Worm (Caenorhabditis elegans) whole organism, mixed stage, embryonic: ENCODE results near the gene lgc-33.

ENCODE experiments used
- M03D4.4 ChIP-seq: sonication (generic microtip); optimal IDR thresholded peaks from 2 replicates; lab custom pipeline; 2017; ENCODE audit warnings: mild to moderate bottlenecking, missing genetic modification characterization, missing compliant biosample characterization
- bed-3 ChIP-seq: fragments of 200-800 bp; sonication (Bioruptor generic); optimal IDR thresholded peaks from 3 replicates; lab custom pipeline; 2018; ENCODE audit warnings: mild to moderate bottlenecking, missing genetic modification characterization, moderate library complexity, missing compliant biosample characterization
- ceh-43 ChIP-seq: fragments of 200-800 bp; sonication (Bioruptor generic); optimal IDR thresholded peaks from 2 replicates; lab custom pipeline; 2018; ENCODE audit warnings: mild to moderate bottlenecking, missing genetic modification characterization, moderate library complexity, missing compliant biosample characterization
- ceh-83 ChIP-seq: fragments of 200-800 bp; sonication (Bioruptor generic); optimal IDR thresholded peaks from 2 replicates; lab custom pipeline; 2018; ENCODE audit warnings: mild to moderate bottlenecking, missing genetic modification characterization, missing compliant biosample characterization
- ces-1 ChIP-seq: fragments of 150-350 bp; optimal IDR thresholded peaks from 2 replicates; lab custom pipeline; 2014; ENCODE audit warnings: missing biosample characterization, missing genetic modification reagents, missing genetic modification characterization
- cnd-1 ChIP-seq: fragments of 200-800 bp; sonication (Bioruptor generic); optimal IDR thresholded peaks from 2 replicates; lab custom pipeline; 2018; ENCODE audit warnings: mild to moderate bottlenecking, missing genetic modification characterization, missing compliant biosample characterization
- drap-1 ChIP-seq: fragments of 200-800 bp; sonication (Bioruptor generic); optimal IDR thresholded peaks from 3 replicates; lab custom pipeline; 2018; ENCODE audit warnings: mild to moderate bottlenecking, missing genetic modification characterization, missing compliant biosample characterization
- elt-1 ChIP-seq: sonication (generic microtip); optimal IDR thresholded peaks from 2 replicates; lab custom pipeline; 2017; ENCODE audit warnings: missing genetic modification characterization, mild to moderate bottlenecking, missing compliant biosample characterization, antibody characterized with exemption, moderate library complexity, borderline replicate concordance; ENCODE audit not compliant: insufficient read depth
- elt-3 ChIP-seq: fragments of 150-350 bp; optimal IDR thresholded peaks from 2 replicates; lab custom pipeline; 2014; ENCODE audit warnings: missing biosample characterization, missing genetic modification characterization
- flh-1 ChIP-seq: fragments of 200-800 bp; sonication (Bioruptor generic); optimal IDR thresholded peaks from 2 replicates; lab custom pipeline; 2018; ENCODE audit warnings: mild to moderate bottlenecking, missing genetic modification characterization, moderate library complexity, missing compliant biosample characterization
- ham-2 ChIP-seq: fragments of 200-800 bp; sonication (Bioruptor generic); optimal IDR thresholded peaks from 2 replicates; lab custom pipeline; 2018; ENCODE audit warnings: mild to moderate bottlenecking, missing genetic modification characterization, missing compliant biosample characterization
- hlh-1 ChIP-seq: fragments of 150-350 bp; optimal IDR thresholded peaks from 2 replicates; lab custom pipeline; 2014; ENCODE audit warnings: missing biosample characterization, missing genetic modification reagents, missing genetic modification characterization
- lin-13 ChIP-seq: fragments of 150-350 bp; optimal IDR thresholded peaks from 2 replicates; lab custom pipeline; 2014; ENCODE audit warnings: missing biosample characterization, missing genetic modification characterization
- lin-32 ChIP-seq: fragments of 200-800 bp; sonication (Bioruptor generic); optimal IDR thresholded peaks from 2 replicates; lab custom pipeline; 2018; ENCODE audit warnings: mild to moderate bottlenecking, missing genetic modification characterization, missing compliant biosample characterization
- lsy-2 ChIP-seq: fragments of 150-350 bp; optimal IDR thresholded peaks from 2 replicates; lab custom pipeline; 2014; ENCODE audit warnings: missing biosample characterization, missing genetic modification characterization
- mab-5 ChIP-seq: fragments of 150-350 bp; optimal IDR thresholded peaks from 2 replicates; lab custom pipeline; 2014; ENCODE audit warnings: missing biosample characterization, missing genetic modification characterization
- mep-1 ChIP-seq: fragments of 150-350 bp; optimal IDR thresholded peaks from 2 replicates; lab custom pipeline; 2017; ENCODE audit warnings: missing biosample characterization, missing genetic modification reagents, missing genetic modification characterization, inconsistent platforms
- mls-2 ChIP-seq: sonication (generic microtip); optimal IDR thresholded peaks from 2 replicates; lab custom pipeline; 2016; ENCODE audit warnings: mild to moderate bottlenecking, missing genetic modification characterization, moderate library complexity, missing compliant biosample characterization
- nhr-12 ChIP-seq: fragments of 150-350 bp; optimal IDR thresholded peaks from 2 replicates; lab custom pipeline; 2014; ENCODE audit warnings: missing biosample characterization, missing genetic modification characterization
- nhr-237 ChIP-seq: fragments of 150-350 bp; optimal IDR thresholded peaks from 2 replicates; lab custom pipeline; 2014; ENCODE audit warnings: missing biosample characterization, missing genetic modification characterization
- nhr-28 ChIP-seq: fragments of 150-350 bp; optimal IDR thresholded peaks from 2 replicates; lab custom pipeline; 2014; ENCODE audit warnings: missing biosample characterization, missing genetic modification characterization
- nhr-76 ChIP-seq: sonication (generic microtip); optimal IDR thresholded peaks from 2 replicates; lab custom pipeline; 2017; ENCODE audit warnings: missing biosample characterization, missing genetic modification characterization
- pha-4 ChIP-seq: fragments of 150-350 bp; optimal IDR thresholded peaks from 2 replicates; lab custom pipeline; 2018; ENCODE audit warnings: missing biosample characterization, missing genetic modification reagents, missing genetic modification characterization
- sem-2 ChIP-seq: fragments of 200-800 bp; sonication (Bioruptor generic); optimal IDR thresholded peaks from 2 replicates; lab custom pipeline; 2018; ENCODE audit warnings: mild to moderate bottlenecking, missing genetic modification characterization, missing compliant biosample characterization
- snpc-4 ChIP-seq: fragments of 150-350 bp; optimal IDR thresholded peaks from 2 replicates; lab custom pipeline; 2014; ENCODE audit warnings: missing biosample characterization, missing genetic modification characterization
- tbx-8 ChIP-seq: fragments of 200-800 bp; sonication (Bioruptor generic); optimal IDR thresholded peaks from 2 replicates; lab custom pipeline; 2018; ENCODE audit warnings: mild to moderate bottlenecking, missing genetic modification characterization, moderate library complexity, missing compliant biosample characterization
- unc-120 ChIP-seq: sonication (generic microtip); optimal IDR thresholded peaks from 2 replicates; lab custom pipeline; 2017; ENCODE audit warnings: missing genetic modification characterization, missing compliant biosample characterization; ENCODE audit not compliant: poor library complexity, severe bottlenecking
- unc-39 ChIP-seq: fragments of 150-350 bp; optimal IDR thresholded peaks from 2 replicates; lab custom pipeline; 2014; ENCODE audit warnings: missing biosample characterization, missing genetic modification characterization
- unc-62 ChIP-seq: fragments of 150-350 bp; optimal IDR thresholded peaks from 2 replicates; lab custom pipeline; 2014; ENCODE audit warnings: missing biosample characterization, missing genetic modification reagents, missing genetic modification characterization
- zip-8 ChIP-seq: fragments of 150-350 bp; optimal IDR thresholded peaks from 2 replicates; lab custom pipeline; 2014; ENCODE audit warnings: missing biosample characterization, missing genetic modification characterization
- ztf-11 ChIP-seq: fragments of 150-350 bp; optimal IDR thresholded peaks from 2 replicates; lab custom pipeline; 2014; ENCODE audit warnings: missing biosample characterization, missing genetic modification characterization

The lgc-33 gene

ce11 chrIV:801162-801561 lies 44.1 kb upstream of the lgc-33 start:
- TF ChIP-seq bed-3 (no peak), ceh-43 (GFP tag; lab: Kevin White, UChicago) (no peak), ceh-83 (no peak), ztf-11 (tag; lab: Kevin White, UChicago) (no peak), lin-32 (GFP tag; lab: Kevin White, UChicago) (no peak), flh-1 (no peak), nhr-76 (no peak), M03D4.4 (tag; lab: Kevin White, UChicago) (no peak), zip-8 (tag; lab: Kevin White, UChicago) (no peak), drap-1 (GFP tag; lab: Kevin White, UChicago) (no peak), snpc-4 (tag; lab: Kevin White, UChicago) (no peak), nhr-28 (tag; lab: Kevin White, UChicago) (no peak), nhr-12 (tag; lab: Kevin White, UChicago) (no peak), pha-4 (tag; lab: Kevin White, UChicago) (no peak), mls-2 (tag; lab: Kevin White, UChicago) (no peak), tbx-8 (GFP tag; lab: Kevin White, UChicago) (no peak)
- TF ChIP-seq, all 35 proteins: peak for 0

- no peak for TF ChIP-seq nhr-12 (tag; lab: Kevin White, UChicago)
- no peak for TF ChIP-seq zip-8 (tag; lab: Kevin White, UChicago)
- TF ChIP-seq cnd-1 (tag; lab: Kevin White, UChicago), result no peak
- TF ChIP-seq ceh-83, result no peak
- no peak for TF ChIP-seq nhr-237
- no peak for TF ChIP-seq unc-120 (tag; lab: Kevin White, UChicago)
- TF ChIP-seq tbx-8 (GFP tag; lab: Kevin White, UChicago), result no peak
Observed at ce11 chrIV:804802-805201, 40.5 kb upstream of the lgc-33 start, which contains the start of gene Y55F3BL.4. TSS of gene Y55F3BL.4 (plus strand) at chrIV:805102.

ce11 chrIV:805693-806092 lies 39.6 kb upstream of the lgc-33 start:
- TF ChIP-seq unc-62, result no peak
- TF ChIP-seq unc-39 (tag; lab: Kevin White, UChicago), result no peak
- TF ChIP-seq ces-1 (GFP tag; lab: Kevin White, UChicago), result no peak
- TF ChIP-seq hlh-1 (tag; lab: Kevin White, UChicago), result no peak
- TF ChIP-seq lin-13 (tag; lab: Kevin White, UChicago), result no peak
- TF ChIP-seq snpc-4 (tag; lab: Kevin White, UChicago), result no peak
- TF ChIP-seq mls-2 (tag; lab: Kevin White, UChicago), result no peak
- no peak for TF ChIP-seq mep-1
- no peak for TF ChIP-seq drap-1 (GFP tag; lab: Kevin White, UChicago)
- no peak for TF ChIP-seq elt-3
- no peak for TF ChIP-seq lsy-2 (tag; lab: Kevin White, UChicago)
- TF ChIP-seq unc-120 (tag; lab: Kevin White, UChicago), result no peak

ce11 chrIV:807027-807516 lies 38.2 kb upstream of the lgc-33 start, which contains the start of gene Y55F3BL.6:
TSS of gene Y55F3BL.6 (minus strand) at chrIV:807077.
- TF ChIP-seq snpc-4 (tag; lab: Kevin White, UChicago) (no peak), mls-2 (tag; lab: Kevin White, UChicago) (no peak), mep-1 (no peak), ztf-11 (tag; lab: Kevin White, UChicago) (no peak), unc-62 (no peak), M03D4.4 (tag; lab: Kevin White, UChicago) (no peak), flh-1 (no peak), hlh-1 (tag; lab: Kevin White, UChicago) (no peak), nhr-76 (no peak), lsy-2 (tag; lab: Kevin White, UChicago) (no peak), sem-2 (GFP tag; lab: Kevin White, UChicago) (no peak), ham-2 (GFP tag; lab: Kevin White, UChicago) (no peak)

- TF ChIP-seq drap-1 (GFP tag; lab: Kevin White, UChicago) (no peak), hlh-1 (tag; lab: Kevin White, UChicago) (no peak), elt-3 (no peak)
Observed at ce11 chrIV:817879-818278, 27.4 kb upstream of the lgc-33 start.

ce11 chrIV:824854-825253 lies 20.4 kb upstream of the lgc-33 start, which contains the start of gene zipt-15:
TSS of gene zipt-15 (minus strand) at chrIV:824954.
- TF ChIP-seq mab-5 (tag; lab: Kevin White, UChicago) (no peak), ces-1 (GFP tag; lab: Kevin White, UChicago) (no peak), snpc-4 (tag; lab: Kevin White, UChicago) (no peak), M03D4.4 (tag; lab: Kevin White, UChicago) (no peak), elt-1 (tag; lab: Kevin White, UChicago) (no peak)
